Worm (Caenorhabditis elegans) whole organism, L3 larva: ENCODE measurements around the gene sru-7.

Source experiments
- ceh-28 ChIP-seq: fragments of 150-350 bp; optimal IDR thresholded peaks from 2 replicates; lab custom pipeline; 2014; ENCODE audit warnings: missing biosample characterization, missing genetic modification reagents, missing genetic modification characterization
- elt-2 ChIP-seq: sonication (generic microtip); optimal IDR thresholded peaks from 2 replicates; lab custom pipeline; 2016; ENCODE audit warnings: missing genetic modification reagents, mild to moderate bottlenecking, missing genetic modification characterization, missing compliant biosample characterization
- elt-3 ChIP-seq, 3 experiments: fragments of 150-350 bp in 1 of 3; sonication (generic microtip) in 2 of 3; optimal IDR thresholded peaks; 2 replicates in 2 of 3; 4 replicates in 1 of 3; lab custom pipeline; 2014 to 2017; ENCODE audit warnings: missing biosample characterization in 3 of 3, missing genetic modification characterization in 3 of 3
- fkh-10 ChIP-seq: sonication (generic microtip); optimal IDR thresholded peaks from 2 replicates; lab custom pipeline; 2017; ENCODE audit warnings: missing biosample characterization, missing genetic modification reagents, missing genetic modification characterization
- nhr-12 ChIP-seq: fragments of 150-350 bp; optimal IDR thresholded peaks from 2 replicates; lab custom pipeline; 2014; ENCODE audit warnings: missing biosample characterization, missing genetic modification characterization
- nhr-237 ChIP-seq: fragments of 150-350 bp; optimal IDR thresholded peaks from 2 replicates; lab custom pipeline; 2014; ENCODE audit warnings: missing biosample characterization, missing genetic modification characterization
- nhr-67 ChIP-seq: fragments of 150-350 bp; optimal IDR thresholded peaks from 2 replicates; lab custom pipeline; 2014; ENCODE audit warnings: missing biosample characterization, missing genetic modification characterization
- nhr-77 ChIP-seq: fragments of 150-350 bp; optimal IDR thresholded peaks from 2 replicates; lab custom pipeline; 2014; ENCODE audit warnings: missing biosample characterization, missing genetic modification characterization
- skn-1 ChIP-seq: fragments of 150-350 bp; optimal IDR thresholded peaks from 2 replicates; lab custom pipeline; 2014; ENCODE audit warnings: missing biosample characterization, missing genetic modification characterization
- snpc-4 ChIP-seq: fragments of 150-350 bp; optimal IDR thresholded peaks from 2 replicates; lab custom pipeline; 2014; ENCODE audit warnings: missing biosample characterization, missing genetic modification characterization
- unc-39 ChIP-seq: sonication (generic microtip); optimal IDR thresholded peaks from 4 replicates; lab custom pipeline; 2017; ENCODE audit warnings: missing biosample characterization, missing genetic modification characterization

DNA sequence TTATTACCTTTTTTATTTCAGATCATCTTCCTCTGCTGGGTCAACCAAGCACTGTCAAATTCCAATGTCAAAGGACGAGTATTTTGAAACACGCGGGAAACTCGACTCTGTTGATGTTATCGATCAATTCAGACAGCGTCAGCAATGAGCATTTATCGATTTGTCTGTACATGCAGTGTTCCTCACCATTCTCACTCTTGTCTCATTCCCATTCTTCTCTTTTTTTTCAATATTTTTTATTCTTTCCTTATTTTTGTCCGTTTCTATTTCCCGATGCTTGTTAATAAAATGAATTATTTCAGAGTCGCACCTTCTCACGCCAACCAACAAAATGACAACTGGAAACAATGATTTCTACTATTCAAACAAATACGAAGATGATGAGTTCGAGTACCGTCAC is 21.3 kb downstream of the sru-7 start, which contains the start of gene cks-1:
- no peak for TF ChIP-seq nhr-67
- TF ChIP-seq snpc-4 (tag; lab: Kevin White, UChicago) = no peak
- no peak for TF ChIP-seq fkh-10 (GFP tag; lab: Kevin White, UChicago)
- no peak for TF ChIP-seq unc-39 (tag; lab: Kevin White, UChicago)
- TF ChIP-seq elt-3 (tag; optimal IDR thresholded peaks at IDR 0.05; lab: Kevin White, UChicago) = no peak
- no peak for TF ChIP-seq skn-1 (tag; lab: Kevin White, UChicago)
- no peak for TF ChIP-seq nhr-237 (tag; lab: Kevin White, UChicago)
- no peak for TF ChIP-seq ceh-28 (tag; lab: Kevin White, UChicago)
- no peak for TF ChIP-seq nhr-12 (tag; lab: Kevin White, UChicago)
- TF ChIP-seq nhr-77 (tag; lab: Kevin White, UChicago) = no peak
- no peak for TF ChIP-seq elt-2 (tag; lab: Kevin White, UChicago)
